Worm (Caenorhabditis elegans) whole organism, early embryonic: ENCODE measurements around the gene cnc-7.

Source experiments
- ama-1 ChIP-seq: fragments of 150-350 bp; optimal IDR thresholded peaks from 2 replicates; lab custom pipeline; 2014
- ceh-36 ChIP-seq: sonication (generic microtip); optimal IDR thresholded peaks from 2 replicates; lab custom pipeline; 2016; ENCODE audit warnings: missing genetic modification characterization, inconsistent platforms, missing compliant biosample characterization

DNA sequence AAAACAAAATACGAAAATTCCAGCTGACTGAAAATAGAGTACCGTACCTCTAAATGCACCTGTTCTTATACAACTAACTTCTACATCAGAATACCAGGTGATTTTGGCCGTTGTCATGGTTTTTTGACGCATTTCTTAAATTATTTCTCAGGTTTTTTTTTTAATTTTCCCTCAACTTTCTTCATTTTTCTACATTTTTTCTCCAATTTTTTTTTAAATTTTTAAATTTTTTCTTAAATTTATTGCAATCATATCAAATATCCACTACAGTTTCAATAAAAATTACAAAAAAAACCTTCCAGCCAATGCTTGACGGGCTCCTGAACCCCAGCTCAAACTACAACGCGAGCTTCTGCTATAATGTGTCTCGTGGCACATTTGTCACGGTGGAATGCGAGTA, 42.7 kb upstream of the cnc-7 start, which contains the start of gene K02E2.1:
- TF ChIP-seq ceh-36 = no peak
- no peak for TF ChIP-seq ama-1
